Worm (Caenorhabditis elegans): ENCODE data around the gene magi-1.

The magi-1 gene

DNA sequence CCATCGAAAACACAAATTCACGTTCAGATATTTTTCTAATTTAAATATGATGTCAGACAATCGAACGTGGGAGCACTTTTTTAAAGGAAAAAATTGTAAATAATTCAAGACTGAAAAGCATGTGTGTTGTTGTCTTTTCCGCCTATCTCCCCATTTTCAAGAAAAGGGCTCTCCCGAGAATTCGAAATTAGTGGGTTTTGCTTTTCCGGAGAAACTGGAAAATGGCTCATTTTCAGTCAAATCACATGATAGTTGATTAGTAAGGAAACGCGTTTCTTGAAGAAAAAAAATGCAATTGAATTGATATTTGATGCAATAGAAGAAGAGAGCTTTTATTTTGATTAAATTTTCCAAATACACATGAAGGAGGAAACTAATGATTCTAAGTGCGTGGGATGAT lies 45.0 kb downstream of the magi-1 start (continued):
- TF ChIP-seq ztf-4 (tag; optimal IDR thresholded peaks at IDR 0.05): peak; percentile 3
- TF ChIP-seq dsc-1 (tag; optimal IDR thresholded peaks at IDR 0.05): peak; percentile 75

DNA sequence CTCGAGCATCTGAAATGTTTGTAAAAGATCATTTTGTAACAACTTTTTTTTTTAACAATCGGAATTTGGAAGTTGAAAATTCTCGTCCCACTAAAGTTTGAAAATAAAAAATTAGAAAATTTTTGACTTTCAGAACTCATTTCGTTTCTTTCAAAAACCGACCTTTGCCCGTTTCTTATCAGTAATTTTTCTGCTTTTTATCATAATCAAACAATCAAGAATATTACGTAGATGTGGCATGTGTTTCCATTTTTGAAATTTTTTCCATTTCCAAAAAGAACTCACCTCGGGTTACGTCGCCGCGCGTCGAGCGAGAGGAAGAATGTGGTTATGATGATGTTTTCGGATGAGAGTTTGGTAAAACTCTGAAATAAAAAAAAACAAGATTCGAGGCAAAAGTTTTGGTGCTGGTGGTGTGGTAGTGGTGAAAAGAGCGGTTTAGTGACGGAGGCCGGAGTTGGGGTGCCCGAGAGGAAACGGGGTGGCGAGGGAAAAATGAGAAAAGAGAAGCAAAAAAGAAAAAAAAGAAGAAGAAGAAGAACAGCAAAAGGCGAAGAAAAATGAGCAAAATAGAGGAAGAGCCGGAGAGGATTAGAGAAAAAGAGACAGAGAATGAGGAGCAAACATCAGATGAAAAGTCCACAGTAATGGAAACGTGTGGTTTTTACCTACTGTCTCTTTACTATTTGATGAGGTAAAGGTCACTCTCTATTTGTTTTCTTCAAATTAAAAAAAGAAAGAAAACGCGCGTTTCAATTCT lies 46.0 kb downstream of the magi-1 start, which contains the start of gene T12A7.2:
TSS of gene T12A7.2 (minus strand) at position 412 of the 760 bp plus-strand sequence.
- TF ChIP-seq nhr-47 (tag; optimal IDR thresholded peaks at IDR 0.05): peak; percentile 38
- peak; percentile 7 for TF ChIP-seq tbx-2 (tag; optimal IDR thresholded peaks at IDR 0.05)
- TF ChIP-seq ceh-90 (tag; optimal IDR thresholded peaks at IDR 0.05): no peak
- no peak for TF ChIP-seq unc-30 (tag; optimal IDR thresholded peaks at IDR 0.05)
- no peak for TF ChIP-seq isw-1 (GFP tag; IDR thresholded peaks at IDR 0.05)
- no peak for TF ChIP-seq lin-35 (GFP tag; optimal IDR thresholded peaks at IDR 0.05)
- TF ChIP-seq lsy-2 (tag; optimal IDR thresholded peaks at IDR 0.05): peak in 1 of 2 experiments; percentile 38
- peak; percentile 77 for TF ChIP-seq elt-2 (tag; optimal IDR thresholded peaks at IDR 0.05)
- no peak for TF ChIP-seq nhr-12 (tag; optimal IDR thresholded peaks at IDR 0.05)
- TF ChIP-seq vab-15 (tag; optimal IDR thresholded peaks at IDR 0.05): no peak
- TF ChIP-seq snu-23 (GFP tag; optimal IDR thresholded peaks at IDR 0.05): peak; percentile 4
- peak; percentile 41 for TF ChIP-seq nhr-71 (tag; optimal IDR thresholded peaks at IDR 0.05)
- no peak for TF ChIP-seq unc-130 (tag; optimal IDR thresholded peaks at IDR 0.05)
- peak; percentile 7 for TF ChIP-seq swsn-7 (tag; optimal IDR thresholded peaks at IDR 0.05)
- no peak for TF ChIP-seq lin-15B (tag; optimal IDR thresholded peaks at IDR 0.05)
- TF ChIP-seq hlh-17 (GFP tag; optimal IDR thresholded peaks at IDR 0.05; ENCODE audit: borderline replicate concordance): no peak
- peak; percentile 21 for TF ChIP-seq dsc-1 (tag; optimal IDR thresholded peaks at IDR 0.05)
- no peak for TF ChIP-seq zip-4 (GFP tag; optimal IDR thresholded peaks at IDR 0.05)
- TF ChIP-seq zag-1 (tag; optimal IDR thresholded peaks at IDR 0.05): no peak
- peak; percentile 56 for TF ChIP-seq lin-14 (GFP tag; optimal IDR thresholded peaks at IDR 0.05)
- peak; percentile 2 for TF ChIP-seq rnt-1 (tag; optimal IDR thresholded peaks at IDR 0.05)
- no peak for TF ChIP-seq skn-1 (tag; optimal IDR thresholded peaks at IDR 0.05)
- peak in 1 of 2 experiments; percentile 23 for TF ChIP-seq efl-1 (optimal IDR thresholded peaks at IDR 0.05)
- TF ChIP-seq efl-1 (GFP tag; optimal IDR thresholded peaks at IDR 0.05 in 1 of 2): peak in 1 of 2 experiments; percentile 90

DNA sequence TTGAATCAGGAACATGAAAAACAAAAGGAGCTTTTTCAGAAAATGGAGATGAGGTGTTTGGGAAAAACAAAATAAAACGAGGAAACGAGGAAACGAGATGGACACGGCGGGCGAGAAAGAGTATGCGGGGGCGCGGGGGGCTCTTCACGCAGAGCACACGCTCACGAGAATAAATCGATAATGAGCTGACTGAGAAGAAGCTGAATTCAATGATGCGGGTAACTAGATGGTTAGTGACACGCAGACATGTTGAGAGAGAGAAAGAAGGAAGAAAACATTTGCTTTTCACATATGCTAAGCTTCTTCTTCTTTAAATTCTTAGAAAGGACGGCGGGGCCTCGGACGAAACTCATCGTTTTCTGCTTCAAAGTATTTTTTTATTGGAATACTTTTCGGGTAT lies 50.7 kb downstream of the magi-1 start:
- TF ChIP-seq ceh-8 (GFP tag; optimal IDR thresholded peaks at IDR 0.05): peak; percentile 15
- TF ChIP-seq efl-3 (GFP tag; optimal IDR thresholded peaks at IDR 0.05): no peak
- no peak for TF ChIP-seq pag-3 (tag; optimal IDR thresholded peaks at IDR 0.05; ENCODE audit: borderline replicate concordance, insufficient read depth)
- TF ChIP-seq lin-15B (tag; optimal IDR thresholded peaks at IDR 0.05): no peak
- peak; percentile 54 for TF ChIP-seq rnt-1 (tag; optimal IDR thresholded peaks at IDR 0.05)
- no peak for TF ChIP-seq unc-98 (GFP tag; IDR thresholded peaks at IDR 0.05)
- TF ChIP-seq snpc-4 (tag; optimal IDR thresholded peaks at IDR 0.05): no peak
- no peak for TF ChIP-seq vab-15 (tag; optimal IDR thresholded peaks at IDR 0.05)
- no peak for TF ChIP-seq nhr-84 (tag; optimal IDR thresholded peaks at IDR 0.05)
- no peak for TF ChIP-seq blmp-1 (tag; optimal IDR thresholded peaks at IDR 0.05)
- peak in 1 of 3 experiments; percentile 34 for TF ChIP-seq dpl-1 (GFP tag; optimal IDR thresholded peaks at IDR 0.05)
- TF ChIP-seq nhr-19 (GFP tag; conservative IDR thresholded peaks at IDR 0.05): peak; percentile 49
- TF ChIP-seq C16A3.4 (tag; optimal IDR thresholded peaks at IDR 0.05): no peak
- TF ChIP-seq hpl-2 (GFP tag; optimal IDR thresholded peaks at IDR 0.05): no peak
- TF ChIP-seq nhr-77 (tag; optimal IDR thresholded peaks at IDR 0.05): no peak
- no peak for TF ChIP-seq alr-1 (tag; optimal IDR thresholded peaks at IDR 0.05; ENCODE audit: borderline replicate concordance)
- peak; percentile 44 for TF ChIP-seq irx-1 (tag; optimal IDR thresholded peaks at IDR 0.05)
- no peak for TF ChIP-seq mdl-1 (tag; optimal IDR thresholded peaks at IDR 0.05)
- TF ChIP-seq nhr-237 (tag; optimal IDR thresholded peaks at IDR 0.05): no peak
- no peak for TF ChIP-seq sptf-1 (tag; optimal IDR thresholded peaks at IDR 0.05)
- no peak for TF ChIP-seq unc-62 (GFP tag; optimal IDR thresholded peaks at IDR 0.05)
- TF ChIP-seq nhr-12 (tag; optimal IDR thresholded peaks at IDR 0.05): no peak
- no peak for TF ChIP-seq mef-2 (tag; optimal IDR thresholded peaks at IDR 0.05)
- TF ChIP-seq xbp-1 (tag; optimal IDR thresholded peaks at IDR 0.05): peak; percentile 48
- TF ChIP-seq nhr-76 (tag; optimal IDR thresholded peaks at IDR 0.05): no peak
- peak; percentile 60 for TF ChIP-seq fkh-10 (GFP tag; optimal IDR thresholded peaks at IDR 0.05)
- no peak for TF ChIP-seq sup-37 (GFP tag; optimal IDR thresholded peaks at IDR 0.05)
- no peak for TF ChIP-seq mab-9 (GFP tag; IDR thresholded peaks at IDR 0.05)

Data from whole organism, L1 larva.